Worm (Caenorhabditis elegans) whole organism, L1 larva: ENCODE data around the gene pck-1.

Experiments
- C16A3.4 ChIP-seq: fragments of 150-350 bp; optimal IDR thresholded peaks from 2 replicates; lab custom pipeline; 2014; ENCODE audit warnings: missing biosample characterization, missing genetic modification characterization
- C34B4.2 ChIP-seq: sonication (generic microtip); optimal IDR thresholded peaks from 2 replicates; lab custom pipeline; 2017; ENCODE audit warnings: mild to moderate bottlenecking, missing genetic modification characterization, missing compliant biosample characterization
- F16B12.6 ChIP-seq: fragments of 150-350 bp; optimal IDR thresholded peaks from 2 replicates; lab custom pipeline; 2014; ENCODE audit warnings: missing biosample characterization, missing genetic modification characterization
- Y116A8C.19 ChIP-seq: sonication (generic microtip); optimal IDR thresholded peaks from 2 replicates; lab custom pipeline; 2016; ENCODE audit warnings: missing compliant biosample characterization, missing genetic modification characterization, borderline replicate concordance
- aly-2 ChIP-seq: fragments of 150-350 bp; optimal IDR thresholded peaks from 2 replicates; lab custom pipeline; 2014; ENCODE audit warnings: missing biosample characterization, missing genetic modification characterization
- ama-1 ChIP-seq: fragments of 150-350 bp; optimal IDR thresholded peaks from 2 replicates; lab custom pipeline; 2014
- ceh-63 ChIP-seq: fragments of 200-800 bp; sonication (Bioruptor generic); optimal IDR thresholded peaks from 2 replicates; lab custom pipeline; 2018; ENCODE audit warnings: mild to moderate bottlenecking, missing genetic modification characterization, missing compliant biosample characterization
- ceh-8 ChIP-seq: fragments of 200-800 bp; sonication (Bioruptor generic); optimal IDR thresholded peaks from 2 replicates; lab custom pipeline; 2018; ENCODE audit warnings: mild to moderate bottlenecking, missing genetic modification characterization, moderate library complexity, missing compliant biosample characterization
- ceh-90 ChIP-seq: sonication (generic microtip); optimal IDR thresholded peaks from 2 replicates; lab custom pipeline; 2016; ENCODE audit warnings: missing genetic modification characterization, missing compliant biosample characterization
- ces-1 ChIP-seq: fragments of 150-350 bp; optimal IDR thresholded peaks from 2 replicates; lab custom pipeline; 2014; ENCODE audit warnings: missing biosample characterization, missing genetic modification reagents, missing genetic modification characterization
- dsc-1 ChIP-seq: sonication (generic microtip); optimal IDR thresholded peaks from 2 replicates; lab custom pipeline; 2016; ENCODE audit warnings: mild to moderate bottlenecking, missing genetic modification characterization, missing compliant biosample characterization
- egl-27 ChIP-seq, 2 experiments: fragments of 150-350 bp in 1 of 2; sonication (generic microtip); optimal IDR thresholded peaks; 3 replicates each; lab custom pipeline; 2017 to 2018; ENCODE audit warnings: missing biosample characterization in 2 of 2, missing genetic modification characterization in 2 of 2, missing genetic modification reagents in 2 of 2
- elt-2 ChIP-seq: sonication (generic microtip); optimal IDR thresholded peaks from 2 replicates; lab custom pipeline; 2016; ENCODE audit warnings: missing genetic modification characterization, mild to moderate bottlenecking, inconsistent platforms, missing compliant biosample characterization, missing genetic modification reagents
- elt-3 ChIP-seq, 6 experiments: fragments of 150-350 bp in 1 of 6; sonication (generic microtip); optimal IDR thresholded peaks; 2 replicates each; lab custom pipeline; 2017 to 2018; ENCODE audit warnings: missing biosample characterization in 6 of 6, missing genetic modification characterization in 6 of 6, inconsistent platforms in 1 of 6
- fkh-4 ChIP-seq: sonication (generic microtip); optimal IDR thresholded peaks from 2 replicates; lab custom pipeline; 2016; ENCODE audit warnings: missing compliant biosample characterization, missing genetic modification characterization, borderline replicate concordance
- fkh-8 ChIP-seq: sonication (generic microtip); optimal IDR thresholded peaks from 2 replicates; lab custom pipeline; 2016; ENCODE audit warnings: mild to moderate bottlenecking, missing genetic modification characterization, missing compliant biosample characterization
- fos-1 ChIP-seq: fragments of 150-350 bp; optimal IDR thresholded peaks from 2 replicates; lab custom pipeline; 2014; ENCODE audit warnings: missing biosample characterization, missing genetic modification characterization
- grh-1 ChIP-seq: fragments of 200-800 bp; sonication (Bioruptor generic); IDR thresholded peaks from 2 replicates; pipeline ENCODE4 v1.3.6; 2022; ENCODE audit warnings: missing genetic modification reagents, missing genetic modification characterization, missing compliant biosample characterization
- hlh-17 ChIP-seq: fragments of 200-800 bp; sonication (Bioruptor generic); optimal IDR thresholded peaks from 2 replicates; lab custom pipeline; 2018; ENCODE audit warnings: missing genetic modification characterization, mild to moderate bottlenecking, missing compliant biosample characterization, moderate library complexity, borderline replicate concordance
- hlh-4 ChIP-seq: sonication (generic microtip); optimal IDR thresholded peaks from 2 replicates; lab custom pipeline; 2016; ENCODE audit warnings: mild to moderate bottlenecking, missing genetic modification characterization, missing compliant biosample characterization
- hpl-2 ChIP-seq: fragments of 150-350 bp; optimal IDR thresholded peaks from 2 replicates; lab custom pipeline; 2014; ENCODE audit warnings: missing biosample characterization, missing genetic modification reagents, missing genetic modification characterization
- irx-1 ChIP-seq: sonication (generic microtip); optimal IDR thresholded peaks from 2 replicates; lab custom pipeline; 2016; ENCODE audit warnings: missing genetic modification characterization, missing compliant biosample characterization
- isw-1 ChIP-seq: fragments of 200-800 bp; sonication (Bioruptor generic); IDR thresholded peaks from 2 replicates; pipeline ENCODE4 v1.3.6; 2022; ENCODE audit warnings: missing genetic modification characterization, missing compliant biosample characterization
- jun-1 ChIP-seq: fragments of 150-350 bp; optimal IDR thresholded peaks from 2 replicates; lab custom pipeline; 2014; ENCODE audit warnings: missing biosample characterization, missing genetic modification reagents, missing genetic modification characterization
- lin-15B ChIP-seq: fragments of 150-350 bp; sonication (generic microtip); optimal IDR thresholded peaks from 3 replicates; lab custom pipeline; 2014; ENCODE audit warnings: missing biosample characterization, missing genetic modification characterization
- lir-3 ChIP-seq: sonication (generic microtip); optimal IDR thresholded peaks from 2 replicates; lab custom pipeline; 2016; ENCODE audit warnings: mild to moderate bottlenecking, missing genetic modification characterization, moderate library complexity, missing compliant biosample characterization; ENCODE audit not compliant: poor library complexity
- mab-9 ChIP-seq: fragments of 200-800 bp; sonication (Bioruptor generic); IDR thresholded peaks from 2 replicates; pipeline ENCODE4 v1.3.6; 2022; ENCODE audit warnings: missing genetic modification reagents, missing genetic modification characterization, missing compliant biosample characterization
- mdl-1 ChIP-seq, 2 experiments: fragments of 150-350 bp; optimal IDR thresholded peaks; 2 replicates each; lab custom pipeline; 2014 to 2017; ENCODE audit warnings: missing biosample characterization in 2 of 2, missing genetic modification characterization in 2 of 2, inconsistent platforms in 1 of 2
- mef-2 ChIP-seq: fragments of 150-350 bp; optimal IDR thresholded peaks from 2 replicates; lab custom pipeline; 2014; ENCODE audit warnings: missing biosample characterization, missing genetic modification characterization
- mep-1 ChIP-seq: fragments of 150-350 bp; optimal IDR thresholded peaks from 2 replicates; lab custom pipeline; 2014; ENCODE audit warnings: missing biosample characterization, missing genetic modification characterization
- nhr-11 ChIP-seq: fragments of 150-350 bp; optimal IDR thresholded peaks from 2 replicates; lab custom pipeline; 2014; ENCODE audit warnings: missing biosample characterization, missing genetic modification characterization
- nhr-12 ChIP-seq: sonication (generic microtip); optimal IDR thresholded peaks from 2 replicates; lab custom pipeline; 2017; ENCODE audit warnings: missing biosample characterization, missing genetic modification characterization
- nhr-20 ChIP-seq: sonication (generic microtip); optimal IDR thresholded peaks from 2 replicates; lab custom pipeline; 2016; ENCODE audit warnings: mild to moderate bottlenecking, missing genetic modification characterization, missing compliant biosample characterization
- nhr-28 ChIP-seq: fragments of 150-350 bp; optimal IDR thresholded peaks from 2 replicates; lab custom pipeline; 2014; ENCODE audit warnings: missing biosample characterization, missing genetic modification characterization
- nhr-47 ChIP-seq: sonication (generic microtip); optimal IDR thresholded peaks from 2 replicates; lab custom pipeline; 2016; ENCODE audit warnings: mild to moderate bottlenecking, missing genetic modification characterization, moderate library complexity, missing compliant biosample characterization
- nhr-71 ChIP-seq: sonication (generic microtip); optimal IDR thresholded peaks from 2 replicates; lab custom pipeline; 2016; ENCODE audit warnings: mild to moderate bottlenecking, missing genetic modification characterization, moderate library complexity, missing compliant biosample characterization
- nhr-76 ChIP-seq: sonication (generic microtip); optimal IDR thresholded peaks from 2 replicates; lab custom pipeline; 2017; ENCODE audit warnings: missing biosample characterization, missing genetic modification characterization
- nhr-77 ChIP-seq: fragments of 150-350 bp; optimal IDR thresholded peaks from 2 replicates; lab custom pipeline; 2014; ENCODE audit warnings: missing biosample characterization, missing genetic modification characterization
- nhr-90 ChIP-seq: sonication (generic microtip); optimal IDR thresholded peaks from 2 replicates; lab custom pipeline; 2016; ENCODE audit warnings: mild to moderate bottlenecking, missing genetic modification characterization, missing compliant biosample characterization; ENCODE audit not compliant: poor library complexity
- pax-3 ChIP-seq: fragments of 200-800 bp; sonication (Bioruptor generic); optimal IDR thresholded peaks from 2 replicates; lab custom pipeline; 2018; ENCODE audit warnings: mild to moderate bottlenecking, missing genetic modification characterization, moderate library complexity, missing compliant biosample characterization
- skn-1 ChIP-seq: fragments of 150-350 bp; optimal IDR thresholded peaks from 2 replicates; lab custom pipeline; 2014; ENCODE audit warnings: missing biosample characterization, missing genetic modification characterization
- snu-23 ChIP-seq: sonication (generic microtip); optimal IDR thresholded peaks from 2 replicates; lab custom pipeline; 2016; ENCODE audit warnings: missing genetic modification characterization, missing compliant biosample characterization
- sptf-1 ChIP-seq: fragments of 150-350 bp; optimal IDR thresholded peaks from 2 replicates; lab custom pipeline; 2014; ENCODE audit warnings: missing biosample characterization, missing genetic modification characterization
- sup-37 ChIP-seq: fragments of 200-800 bp; sonication (Bioruptor generic); optimal IDR thresholded peaks from 2 replicates; lab custom pipeline; 2018; ENCODE audit warnings: mild to moderate bottlenecking, missing genetic modification characterization, missing compliant biosample characterization
- swsn-7 ChIP-seq: sonication (generic microtip); optimal IDR thresholded peaks from 2 replicates; lab custom pipeline; 2016; ENCODE audit warnings: missing genetic modification characterization, missing compliant biosample characterization
- unc-130 ChIP-seq: fragments of 150-350 bp; optimal IDR thresholded peaks from 2 replicates; lab custom pipeline; 2017; ENCODE audit warnings: missing biosample characterization, missing genetic modification characterization, inconsistent platforms
- unc-30 ChIP-seq: sonication (generic microtip); optimal IDR thresholded peaks from 2 replicates; lab custom pipeline; 2017; ENCODE audit warnings: missing biosample characterization, missing genetic modification characterization
- unc-62 ChIP-seq: fragments of 150-350 bp; optimal IDR thresholded peaks from 2 replicates; lab custom pipeline; 2014; ENCODE audit warnings: missing biosample characterization, missing genetic modification reagents, missing genetic modification characterization
- unc-98 ChIP-seq: fragments of 200-800 bp; sonication (Bioruptor generic); IDR thresholded peaks from 2 replicates; pipeline ENCODE4 v1.3.6; 2022; ENCODE audit warnings: missing genetic modification characterization, missing compliant biosample characterization
- vab-15 ChIP-seq: sonication (generic microtip); optimal IDR thresholded peaks from 2 replicates; lab custom pipeline; 2017; ENCODE audit warnings: missing genotype, mild to moderate bottlenecking, missing genetic modification characterization, missing compliant biosample characterization
- zag-1 ChIP-seq: fragments of 150-350 bp; optimal IDR thresholded peaks from 2 replicates; lab custom pipeline; 2014; ENCODE audit warnings: missing biosample characterization, missing genetic modification characterization
- zip-4 ChIP-seq: fragments of 200-800 bp; sonication (Bioruptor generic); optimal IDR thresholded peaks from 2 replicates; lab custom pipeline; 2018; ENCODE audit warnings: mild to moderate bottlenecking, missing genetic modification characterization, moderate library complexity, missing compliant biosample characterization
- ztf-4 ChIP-seq: fragments of 150-350 bp; optimal IDR thresholded peaks from 2 replicates; lab custom pipeline; 2014; ENCODE audit warnings: missing biosample characterization, missing genetic modification characterization

The pck-1 gene

ce11 chrIII:94759-95330, 28.8 kb upstream of the pck-1 start, which contains the start of gene pat-4:
Gene pat-4 (minus strand): TSS chrIII:94809.
- TF ChIP-seq unc-98 (GFP tag; lab: Robert Waterston, UW) (no peak), ama-1 (no peak), hlh-4 (tag; lab: Kevin White, UChicago) (no peak), ces-1 (GFP tag; lab: Kevin White, UChicago) (no peak), fkh-8 (tag; lab: Kevin White, UChicago) (no peak), jun-1 (tag; lab: Kevin White, UChicago) (no peak), unc-30 (no peak), elt-3 (tag; optimal IDR thresholded peaks at IDR 0.05; lab: Kevin White, UChicago) (peak in 1 of 6 experiments; percentile 6), swsn-7 (peak; percentile 45), isw-1 (GFP tag; lab: Robert Waterston, UW) (no peak), nhr-77 (tag; lab: Kevin White, UChicago) (no peak), nhr-11 (tag; lab: Kevin White, UChicago) (no peak), sup-37 (no peak), ceh-90 (no peak), dsc-1 (tag; lab: Kevin White, UChicago) (peak; percentile 11), hpl-2 (GFP tag; lab: Kevin White, UChicago) (no peak), lir-3 (tag; lab: Kevin White, UChicago) (no peak), zag-1 (tag; lab: Kevin White, UChicago) (no peak), zip-4 (GFP tag; lab: Kevin White, UChicago) (no peak), mab-9 (GFP tag; lab: Robert Waterston, UW) (no peak), nhr-90 (tag; lab: Kevin White, UChicago) (peak; percentile 35), ceh-8 (no peak), grh-1 (GFP tag; lab: Robert Waterston, UW) (0 out of 2 replicates have a peak, but pooled peaks have one; percentile 8), egl-27 (tag; optimal IDR thresholded peaks at IDR 0.05; lab: Kevin White, UChicago) (no peak), snu-23 (GFP tag; lab: Kevin White, UChicago) (peak; percentile 62), fkh-4 (tag; lab: Kevin White, UChicago) (no peak), nhr-28 (tag; lab: Kevin White, UChicago) (no peak), fos-1 (tag; lab: Kevin White, UChicago) (no peak), nhr-12 (no peak), pax-3 (tag; lab: Kevin White, UChicago) (no peak), unc-62 (GFP tag; lab: Kevin White, UChicago) (no peak), skn-1 (tag; lab: Kevin White, UChicago) (no peak), aly-2 (tag; lab: Kevin White, UChicago) (no peak), unc-130 (tag; lab: Kevin White, UChicago) (no peak), nhr-47 (tag; lab: Kevin White, UChicago) (peak; percentile 19), irx-1 (tag; lab: Kevin White, UChicago) (no peak), vab-15 (no peak), hlh-17 (GFP tag; lab: Kevin White, UChicago) (no peak), F16B12.6 (tag; lab: Kevin White, UChicago) (no peak), sptf-1 (tag; lab: Kevin White, UChicago) (no peak), lin-15B (tag; lab: Kevin White, UChicago) (no peak), ceh-63 (no peak), mef-2 (no peak), nhr-71 (peak; percentile 49), mep-1 (tag; lab: Kevin White, UChicago) (no peak), C34B4.2 (tag; lab: Kevin White, UChicago) (no peak), elt-2 (tag; lab: Kevin White, UChicago) (no peak), ztf-4 (no peak), Y116A8C.19 (no peak), mdl-1 (tag; optimal IDR thresholded peaks at IDR 0.05; lab: Kevin White, UChicago) (peak in 1 of 2 experiments; percentile 26), C16A3.4 (tag; lab: Kevin White, UChicago) (no peak), nhr-20 (tag; lab: Kevin White, UChicago) (peak; percentile 40), nhr-76 (tag; lab: Kevin White, UChicago) (no peak)
